Fruit fly (Drosophila melanogaster): ENCODE data around the gene aly.

DNA sequence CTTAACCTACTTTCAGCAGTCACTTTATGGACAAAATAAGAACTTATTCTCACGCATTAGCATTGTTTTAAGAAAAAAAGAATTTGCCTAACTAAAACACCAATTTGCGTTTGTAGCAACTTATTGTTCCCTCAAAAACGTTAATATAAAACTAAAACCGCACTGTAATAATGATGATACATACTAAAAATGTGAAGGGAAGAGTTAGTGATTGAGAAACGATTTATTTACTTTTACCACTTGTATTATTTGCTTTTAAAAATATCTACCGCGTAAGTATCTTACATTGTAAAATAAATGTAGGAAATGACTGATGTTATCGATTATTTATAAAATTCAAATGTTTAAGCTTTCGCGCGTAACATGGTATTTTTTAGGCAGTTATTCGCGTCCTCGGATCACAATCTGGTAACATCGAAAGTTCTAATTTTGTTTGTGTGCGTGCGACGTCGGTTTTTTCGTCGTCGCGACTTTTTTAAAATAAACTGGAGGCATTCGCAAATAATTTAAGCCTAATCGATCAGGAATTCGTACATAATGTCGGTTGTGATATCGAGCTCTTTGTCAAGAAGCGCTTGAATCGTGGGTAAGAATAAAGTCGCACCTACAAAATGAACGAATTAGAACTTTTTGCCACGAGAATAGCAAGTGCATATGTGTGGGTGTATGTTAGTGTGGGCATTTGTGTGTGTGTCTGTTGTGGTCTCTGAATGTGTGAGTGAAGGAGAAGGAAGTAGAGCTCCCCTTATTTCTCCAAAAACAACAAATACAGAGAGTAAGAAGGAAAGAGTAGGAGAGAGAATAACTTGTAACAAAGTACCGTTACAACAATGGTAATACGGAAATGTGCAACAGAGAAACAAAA, 8.7 kb upstream of the aly start, which contains the start of gene CG2162:
- no peak for TF ChIP-seq psq (optimal IDR thresholded peaks at IDR 0.05)
- no peak for TF ChIP-seq ttk (optimal IDR thresholded peaks at IDR 0.05)
- TF ChIP-seq h (optimal IDR thresholded peaks at IDR 0.05) = no peak
